Worm (Caenorhabditis elegans) whole organism, L4/young adult: Measurements from ENCODE around the gene H35B03.2.

Experiments used
- W03F9.2 ChIP-seq: fragments of 150-350 bp; optimal IDR thresholded peaks from 2 replicates; lab custom pipeline; 2014; ENCODE audit warnings: missing biosample characterization, missing genetic modification characterization
- dao-5 ChIP-seq: sonication (generic microtip); optimal IDR thresholded peaks from 2 replicates; lab custom pipeline; 2016; ENCODE audit warnings: missing genotype, missing genetic modification characterization, moderate library complexity, missing compliant biosample characterization
- him-1 ChIP-seq: sonication (generic microtip); optimal IDR thresholded peaks from 2 replicates; lab custom pipeline; 2016; ENCODE audit warnings: missing genotype, missing genetic modification reagents, missing genetic modification characterization, missing compliant biosample characterization

DNA sequence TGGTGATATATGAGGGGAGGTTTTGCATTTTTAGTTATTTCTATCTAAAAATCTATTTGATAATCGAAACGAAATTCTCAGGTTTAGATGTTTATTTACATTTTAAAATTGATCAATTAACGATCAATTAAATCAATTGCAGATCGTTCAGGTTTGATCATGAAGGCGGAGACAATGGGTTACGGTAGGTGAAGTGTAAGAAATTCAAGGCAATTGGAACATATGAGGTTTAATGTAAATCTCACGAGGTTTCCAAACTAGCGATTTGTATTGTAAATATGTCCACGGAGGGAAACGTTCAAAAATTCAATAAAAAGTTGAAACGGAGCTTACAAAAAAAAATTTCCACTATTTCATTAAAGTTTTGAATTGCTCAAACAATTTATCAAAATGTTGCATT is 48.1 kb upstream of the H35B03.2 start:
- TF ChIP-seq dao-5 (tag; lab: Kevin White, UChicago) (no peak), him-1 (tag; lab: Kevin White, UChicago) (no peak), W03F9.2 (tag; lab: Kevin White, UChicago) (no peak)
